Worm (Caenorhabditis elegans) whole organism, L3 larva: ENCODE measurements around the gene ptr-1.

Experiments used
- ama-1 ChIP-seq: fragments of 150-350 bp; optimal IDR thresholded peaks from 2 replicates; lab custom pipeline; 2018
- ceh-9 ChIP-seq: sonication (generic microtip); optimal IDR thresholded peaks from 2 replicates; lab custom pipeline; 2018; ENCODE audit warnings: missing biosample characterization, missing genetic modification characterization
- daf-12 ChIP-seq: fragments of 150-350 bp; optimal IDR thresholded peaks from 2 replicates; lab custom pipeline; 2014; ENCODE audit warnings: missing biosample characterization, missing genetic modification reagents, missing genetic modification characterization
- elt-2 ChIP-seq: sonication (generic microtip); optimal IDR thresholded peaks from 2 replicates; lab custom pipeline; 2016; ENCODE audit warnings: missing genetic modification reagents, mild to moderate bottlenecking, missing genetic modification characterization, missing compliant biosample characterization
- nhr-11 ChIP-seq: fragments of 150-350 bp; optimal IDR thresholded peaks from 2 replicates; lab custom pipeline; 2014; ENCODE audit warnings: missing biosample characterization, missing genetic modification characterization
- nhr-237 ChIP-seq: fragments of 150-350 bp; optimal IDR thresholded peaks from 2 replicates; lab custom pipeline; 2014; ENCODE audit warnings: missing biosample characterization, missing genetic modification characterization
- nhr-77 ChIP-seq: fragments of 150-350 bp; optimal IDR thresholded peaks from 2 replicates; lab custom pipeline; 2014; ENCODE audit warnings: missing biosample characterization, missing genetic modification characterization
- snpc-4 ChIP-seq: fragments of 150-350 bp; optimal IDR thresholded peaks from 2 replicates; lab custom pipeline; 2014; ENCODE audit warnings: missing biosample characterization, missing genetic modification characterization
- unc-39 ChIP-seq: sonication (generic microtip); optimal IDR thresholded peaks from 4 replicates; lab custom pipeline; 2017; ENCODE audit warnings: missing biosample characterization, missing genetic modification characterization
- unc-62 ChIP-seq: fragments of 150-350 bp; sonication (generic microtip); optimal IDR thresholded peaks from 4 replicates; lab custom pipeline; 2014; ENCODE audit warnings: missing biosample characterization, missing genetic modification reagents, missing genetic modification characterization
- zag-1 ChIP-seq: fragments of 150-350 bp; optimal IDR thresholded peaks from 2 replicates; lab custom pipeline; 2014; ENCODE audit warnings: missing biosample characterization, missing genetic modification characterization
- ztf-11 ChIP-seq: fragments of 150-350 bp; optimal IDR thresholded peaks from 2 replicates; lab custom pipeline; 2014; ENCODE audit warnings: missing biosample characterization, missing genetic modification characterization
- ztf-4 ChIP-seq: fragments of 150-350 bp; optimal IDR thresholded peaks from 2 replicates; lab custom pipeline; 2014; ENCODE audit warnings: missing biosample characterization, missing genetic modification characterization

ce11 chrV:9168089-9168488 lies 13.4 kb downstream of the ptr-1 start, which contains the start of gene B0222.11:
- TF ChIP-seq nhr-11 (tag; lab: Kevin White, UChicago) (no peak), ceh-9 (tag; lab: Kevin White, UChicago) (no peak), snpc-4 (tag; lab: Kevin White, UChicago) (no peak), daf-12 (tag; lab: Kevin White, UChicago) (no peak), ztf-4 (tag; lab: Kevin White, UChicago) (no peak), unc-62 (GFP tag; lab: Kevin White, UChicago) (no peak), zag-1 (tag; lab: Kevin White, UChicago) (no peak), ztf-11 (no peak), ama-1 (lab: Kevin White, UChicago) (no peak), unc-39 (tag; lab: Kevin White, UChicago) (no peak), elt-2 (tag; lab: Kevin White, UChicago) (no peak), nhr-77 (no peak), nhr-237 (tag; lab: Kevin White, UChicago) (no peak)
